Fruit fly (Drosophila melanogaster): ENCODE results near the gene Lrpprc2.

dm6 chrX:1508241-1508823 is 47.9 kb upstream of the Lrpprc2 start:
- no peak for TF ChIP-seq Crg-1 (GFP tag; optimal IDR thresholded peaks at IDR 0.05)
- TF ChIP-seq CG14711 (tag; optimal IDR thresholded peaks at IDR 0.05) = no peak
- TF ChIP-seq CG7101 (tag; optimal IDR thresholded peaks at IDR 0.05) = peak; percentile 7
- TF ChIP-seq CG12768 (GFP tag; optimal IDR thresholded peaks at IDR 0.05) = no peak
- peak; percentile 17 for TF ChIP-seq CG5204 (GFP tag; optimal IDR thresholded peaks at IDR 0.05)
- no peak for TF ChIP-seq Clk (GFP tag; optimal IDR thresholded peaks at IDR 0.05)
- no peak for TF ChIP-seq kay (GFP tag; ENCODE audit: borderline replicate concordance)

All from whole organism, adult.